Worm (Caenorhabditis elegans) whole organism, L1 larva: ENCODE results near the gene Y116F11B.6.
A peak's percentile ranks its signal among the peaks of the same experiment; 100 is the strongest.

Source experiments
- C04F5.9 ChIP-seq: sonication (generic microtip); optimal IDR thresholded peaks from 2 replicates; lab custom pipeline; 2016; ENCODE audit warnings: missing genetic modification characterization, missing compliant biosample characterization
- C16A3.4 ChIP-seq: fragments of 150-350 bp; optimal IDR thresholded peaks from 2 replicates; lab custom pipeline; 2014; ENCODE audit warnings: missing biosample characterization, missing genetic modification characterization
- F16B12.6 ChIP-seq: fragments of 150-350 bp; optimal IDR thresholded peaks from 2 replicates; lab custom pipeline; 2014; ENCODE audit warnings: missing biosample characterization, missing genetic modification characterization
- aha-1 ChIP-seq: fragments of 150-350 bp; optimal IDR thresholded peaks from 2 replicates; lab custom pipeline; 2014; ENCODE audit warnings: missing biosample characterization, missing genetic modification characterization
- aly-2 ChIP-seq: fragments of 150-350 bp; optimal IDR thresholded peaks from 2 replicates; lab custom pipeline; 2014; ENCODE audit warnings: missing biosample characterization, missing genetic modification characterization
- ces-1 ChIP-seq: fragments of 150-350 bp; optimal IDR thresholded peaks from 2 replicates; lab custom pipeline; 2014; ENCODE audit warnings: missing biosample characterization, missing genetic modification reagents, missing genetic modification characterization
- dpl-1 ChIP-seq, 3 experiments: fragments of 150-350 bp in 2 of 3; sonication (generic microtip) in 1 of 3; optimal IDR thresholded peaks; 2 replicates each; lab custom pipeline; 2014 to 2017; ENCODE audit warnings: missing biosample characterization in 3 of 3, missing genetic modification characterization in 3 of 3, missing genetic modification reagents in 3 of 3
- efl-1 ChIP-seq, 4 experiments: fragments of 150-350 bp; optimal IDR thresholded peaks in 3 of 4; peaks in 1 of 4; 1 replicate in 1 of 4; 2 replicates in 3 of 4; lab custom pipeline; 2014; ENCODE audit warnings: missing biosample characterization in 2 of 4, missing genetic modification characterization in 2 of 4, missing genetic modification reagents in 2 of 4
- egl-13 ChIP-seq: sonication (generic microtip); optimal IDR thresholded peaks from 2 replicates; lab custom pipeline; 2016; ENCODE audit warnings: missing genotype, missing genetic modification reagents, missing genetic modification characterization, missing compliant biosample characterization
- elt-2 ChIP-seq: sonication (generic microtip); optimal IDR thresholded peaks from 2 replicates; lab custom pipeline; 2016; ENCODE audit warnings: missing genetic modification characterization, mild to moderate bottlenecking, inconsistent platforms, missing compliant biosample characterization, missing genetic modification reagents
- elt-3 ChIP-seq, 6 experiments: fragments of 150-350 bp in 1 of 6; sonication (generic microtip); optimal IDR thresholded peaks; 2 replicates each; lab custom pipeline; 2017 to 2018; ENCODE audit warnings: missing biosample characterization in 6 of 6, missing genetic modification characterization in 6 of 6, inconsistent platforms in 1 of 6
- ets-5 ChIP-seq: fragments of 200-800 bp; sonication (Bioruptor generic); IDR thresholded peaks from 2 replicates; pipeline ENCODE4 v1.3.6; 2022; ENCODE audit warnings: missing genetic modification characterization, missing compliant biosample characterization
- fkh-8 ChIP-seq: sonication (generic microtip); optimal IDR thresholded peaks from 2 replicates; lab custom pipeline; 2016; ENCODE audit warnings: mild to moderate bottlenecking, missing genetic modification characterization, missing compliant biosample characterization
- grh-1 ChIP-seq: fragments of 200-800 bp; sonication (Bioruptor generic); IDR thresholded peaks from 2 replicates; pipeline ENCODE4 v1.3.6; 2022; ENCODE audit warnings: missing genetic modification reagents, missing genetic modification characterization, missing compliant biosample characterization
- hlh-4 ChIP-seq: sonication (generic microtip); optimal IDR thresholded peaks from 2 replicates; lab custom pipeline; 2016; ENCODE audit warnings: mild to moderate bottlenecking, missing genetic modification characterization, missing compliant biosample characterization
- lin-14 ChIP-seq: fragments of 200-800 bp; sonication (Bioruptor generic); optimal IDR thresholded peaks from 2 replicates; lab custom pipeline; 2018; ENCODE audit warnings: mild to moderate bottlenecking, missing genetic modification characterization, moderate library complexity, missing compliant biosample characterization
- lin-15B ChIP-seq: fragments of 150-350 bp; sonication (generic microtip); optimal IDR thresholded peaks from 3 replicates; lab custom pipeline; 2014; ENCODE audit warnings: missing biosample characterization, missing genetic modification characterization
- lin-39 ChIP-seq: fragments of 150-350 bp; optimal IDR thresholded peaks from 2 replicates; lab custom pipeline; 2014; ENCODE audit warnings: missing biosample characterization, missing genetic modification reagents, missing genetic modification characterization
- lsy-2 ChIP-seq, 2 experiments: fragments of 150-350 bp; optimal IDR thresholded peaks; 2 replicates each; lab custom pipeline; 2014; ENCODE audit warnings: missing biosample characterization in 2 of 2, missing genetic modification characterization in 2 of 2
- mep-1 ChIP-seq: fragments of 150-350 bp; optimal IDR thresholded peaks from 2 replicates; lab custom pipeline; 2014; ENCODE audit warnings: missing biosample characterization, missing genetic modification characterization
- nhr-12 ChIP-seq: sonication (generic microtip); optimal IDR thresholded peaks from 2 replicates; lab custom pipeline; 2017; ENCODE audit warnings: missing biosample characterization, missing genetic modification characterization
- nhr-19 ChIP-seq: fragments of 200-800 bp; sonication (Bioruptor generic); conservative IDR thresholded peaks from 2 replicates; pipeline ENCODE4 v1.3.6; 2022; ENCODE audit warnings: missing genetic modification characterization, missing compliant biosample characterization
- nhr-237 ChIP-seq: fragments of 150-350 bp; optimal IDR thresholded peaks from 2 replicates; lab custom pipeline; 2014; ENCODE audit warnings: missing biosample characterization, missing genetic modification characterization
- nhr-28 ChIP-seq: fragments of 150-350 bp; optimal IDR thresholded peaks from 2 replicates; lab custom pipeline; 2014; ENCODE audit warnings: missing biosample characterization, missing genetic modification characterization
- nhr-84 ChIP-seq: sonication (generic microtip); optimal IDR thresholded peaks from 2 replicates; lab custom pipeline; 2017; ENCODE audit warnings: missing biosample characterization, missing genetic modification characterization
- nhr-85 ChIP-seq: sonication (generic microtip); peaks from one replicate; lab custom pipeline; 2016; ENCODE audit warnings: missing genetic modification characterization, inconsistent platforms, missing compliant biosample characterization
- snpc-4 ChIP-seq: fragments of 150-350 bp; optimal IDR thresholded peaks from 2 replicates; lab custom pipeline; 2014; ENCODE audit warnings: missing biosample characterization, missing genetic modification characterization
- snu-23 ChIP-seq: sonication (generic microtip); optimal IDR thresholded peaks from 2 replicates; lab custom pipeline; 2016; ENCODE audit warnings: missing genetic modification characterization, missing compliant biosample characterization
- sox-4 ChIP-seq: sonication (generic microtip); optimal IDR thresholded peaks from 2 replicates; lab custom pipeline; 2016; ENCODE audit warnings: missing genetic modification characterization, missing compliant biosample characterization
- sptf-1 ChIP-seq: fragments of 150-350 bp; optimal IDR thresholded peaks from 2 replicates; lab custom pipeline; 2014; ENCODE audit warnings: missing biosample characterization, missing genetic modification characterization
- sup-37 ChIP-seq: fragments of 200-800 bp; sonication (Bioruptor generic); optimal IDR thresholded peaks from 2 replicates; lab custom pipeline; 2018; ENCODE audit warnings: mild to moderate bottlenecking, missing genetic modification characterization, missing compliant biosample characterization
- tbx-2 ChIP-seq: sonication (generic microtip); optimal IDR thresholded peaks from 2 replicates; lab custom pipeline; 2016; ENCODE audit warnings: missing genetic modification characterization, missing compliant biosample characterization
- unc-30 ChIP-seq: sonication (generic microtip); optimal IDR thresholded peaks from 2 replicates; lab custom pipeline; 2017; ENCODE audit warnings: missing biosample characterization, missing genetic modification characterization
- unc-62 ChIP-seq: fragments of 150-350 bp; optimal IDR thresholded peaks from 2 replicates; lab custom pipeline; 2014; ENCODE audit warnings: missing biosample characterization, missing genetic modification reagents, missing genetic modification characterization
- vab-15 ChIP-seq: sonication (generic microtip); optimal IDR thresholded peaks from 2 replicates; lab custom pipeline; 2017; ENCODE audit warnings: missing genotype, mild to moderate bottlenecking, missing genetic modification characterization, missing compliant biosample characterization
- zip-4 ChIP-seq: fragments of 200-800 bp; sonication (Bioruptor generic); optimal IDR thresholded peaks from 2 replicates; lab custom pipeline; 2018; ENCODE audit warnings: mild to moderate bottlenecking, missing genetic modification characterization, moderate library complexity, missing compliant biosample characterization

Gene Y116F11B.6

ce11 chrV:19845927-19846845 lies at the start of gene Y116F11B.6:
Gene Y116F11B.6 (minus strand): TSS chrV:19845977.
- TF ChIP-seq tbx-2 (tag; lab: Kevin White, UChicago) = no peak
- TF ChIP-seq elt-2 (tag; lab: Kevin White, UChicago) = peak; percentile 88
- no peak for TF ChIP-seq nhr-84 (tag; lab: Kevin White, UChicago)
- no peak for TF ChIP-seq lin-39 (tag; lab: Kevin White, UChicago)
- no peak for TF ChIP-seq ces-1 (GFP tag; lab: Kevin White, UChicago)
- TF ChIP-seq F16B12.6 (tag; lab: Kevin White, UChicago) = no peak
- TF ChIP-seq vab-15 (tag; lab: Kevin White, UChicago) = no peak
- TF ChIP-seq grh-1 (GFP tag; lab: Robert Waterston, UW) = no peak
- no peak for TF ChIP-seq efl-1 (optimal IDR thresholded peaks at IDR 0.05; lab: Kevin White, UChicago)
- TF ChIP-seq efl-1 (GFP tag; optimal IDR thresholded peaks at IDR 0.05 in 1 of 2; lab: Kevin White, UChicago) = peak in 1 of 2 experiments; percentile 46
- no peak for TF ChIP-seq snpc-4 (tag; lab: Kevin White, UChicago)
- no peak for TF ChIP-seq nhr-28 (tag; lab: Kevin White, UChicago)
- no peak for TF ChIP-seq egl-13 (tag; lab: Kevin White, UChicago)

ce11 chrV:19895250-19895649 lies 49.5 kb upstream of the Y116F11B.6 start, which contains the start of gene gly-4:
Gene gly-4 (minus strand): TSS chrV:19895350.
- no peak for TF ChIP-seq lin-14
- TF ChIP-seq fkh-8 (tag; lab: Kevin White, UChicago) = no peak
- no peak for TF ChIP-seq zip-4 (GFP tag; lab: Kevin White, UChicago)
- TF ChIP-seq mep-1 (tag; lab: Kevin White, UChicago) = no peak
- no peak for TF ChIP-seq lin-15B
- TF ChIP-seq nhr-28 (tag; lab: Kevin White, UChicago) = no peak
- no peak for TF ChIP-seq nhr-237 (tag; lab: Kevin White, UChicago)
- no peak for TF ChIP-seq grh-1 (GFP tag; lab: Robert Waterston, UW)
- no peak for TF ChIP-seq lsy-2 (tag; optimal IDR thresholded peaks at IDR 0.05; lab: Kevin White, UChicago)
- TF ChIP-seq sox-4 (tag; lab: Kevin White, UChicago) = no peak
- no peak for TF ChIP-seq tbx-2 (tag; lab: Kevin White, UChicago)
- no peak for TF ChIP-seq sptf-1 (tag; lab: Kevin White, UChicago)
- no peak for TF ChIP-seq aly-2 (tag; lab: Kevin White, UChicago)
- TF ChIP-seq dpl-1 (GFP tag; optimal IDR thresholded peaks at IDR 0.05; lab: Kevin White, UChicago) = no peak

- TF ChIP-seq lsy-2 (tag; optimal IDR thresholded peaks at IDR 0.05; lab: Kevin White, UChicago) = no peak
- TF ChIP-seq snu-23 (GFP tag; lab: Kevin White, UChicago) = no peak
- no peak for TF ChIP-seq C04F5.9 (tag; lab: Kevin White, UChicago)
- no peak for TF ChIP-seq hlh-4 (tag; lab: Kevin White, UChicago)
- TF ChIP-seq ets-5 (GFP tag; lab: Robert Waterston, UW) = no peak
- TF ChIP-seq sup-37 = no peak
- TF ChIP-seq elt-3 (tag; optimal IDR thresholded peaks at IDR 0.05; lab: Kevin White, UChicago) = no peak
- TF ChIP-seq sox-4 (tag; lab: Kevin White, UChicago) = no peak
- TF ChIP-seq C16A3.4 (tag; lab: Kevin White, UChicago) = no peak
- TF ChIP-seq unc-62 (GFP tag; lab: Kevin White, UChicago) = no peak
Measured at ce11 chrV:19882916-19883315, 37.1 kb upstream of the Y116F11B.6 start, which contains the start of gene Y116F11B.13. Gene Y116F11B.13 (plus strand): TSS chrV:19883216.

- TF ChIP-seq snu-23 (GFP tag; lab: Kevin White, UChicago) (no peak), sox-4 (tag; lab: Kevin White, UChicago) (no peak), nhr-85 (tag; lab: Kevin White, UChicago) (no peak), efl-1 (optimal IDR thresholded peaks at IDR 0.05; lab: Kevin White, UChicago) (no peak), efl-1 (GFP tag; optimal IDR thresholded peaks at IDR 0.05 in 1 of 2; lab: Kevin White, UChicago) (no peak), nhr-19 (no peak), dpl-1 (GFP tag; optimal IDR thresholded peaks at IDR 0.05; lab: Kevin White, UChicago) (no peak), unc-30 (tag; lab: Kevin White, UChicago) (no peak), mep-1 (tag; lab: Kevin White, UChicago) (no peak), aha-1 (tag; lab: Kevin White, UChicago) (no peak), nhr-28 (tag; lab: Kevin White, UChicago) (no peak), F16B12.6 (tag; lab: Kevin White, UChicago) (no peak), nhr-12 (tag; lab: Kevin White, UChicago) (no peak), nhr-84 (tag; lab: Kevin White, UChicago) (no peak)
Measured at ce11 chrV:19867883-19868282, 22.1 kb upstream of the Y116F11B.6 start, which contains the start of gene Y116F11B.9. Gene Y116F11B.9 (minus strand): TSS chrV:19867983.
